Worm (Caenorhabditis elegans) whole organism, L2 larva: Measurements from ENCODE around the gene H04M03.3.
A peak's percentile ranks its signal among the peaks of the same experiment; 100 is the strongest.

Source experiments
- C34F6.9 ChIP-seq: fragments of 150-350 bp; optimal IDR thresholded peaks from 2 replicates; lab custom pipeline; 2014; ENCODE audit warnings: missing biosample characterization, missing genetic modification characterization
- F13H6.1 ChIP-seq: sonication (generic microtip); optimal IDR thresholded peaks from 2 replicates; lab custom pipeline; 2016; ENCODE audit warnings: missing genetic modification characterization, missing compliant biosample characterization
- alr-1 ChIP-seq: fragments of 150-350 bp; optimal IDR thresholded peaks from 2 replicates; lab custom pipeline; 2014; ENCODE audit warnings: missing biosample characterization, missing genetic modification characterization
- aly-2 ChIP-seq: fragments of 150-350 bp; optimal IDR thresholded peaks from 2 replicates; lab custom pipeline; 2014; ENCODE audit warnings: missing biosample characterization, missing genetic modification characterization
- blmp-1 ChIP-seq: sonication (generic microtip); optimal IDR thresholded peaks from 2 replicates; lab custom pipeline; 2017; ENCODE audit warnings: missing genetic modification characterization, mild to moderate bottlenecking, missing compliant biosample characterization, antibody characterized with exemption, moderate library complexity; ENCODE audit not compliant: insufficient read depth
- ceh-82 ChIP-seq: fragments of 150-350 bp; optimal IDR thresholded peaks from 2 replicates; lab custom pipeline; 2014; ENCODE audit warnings: missing biosample characterization, missing genetic modification characterization
- crh-2 ChIP-seq: sonication (generic microtip); optimal IDR thresholded peaks from 2 replicates; lab custom pipeline; 2017; ENCODE audit warnings: missing biosample characterization, missing genetic modification characterization
- dmd-4 ChIP-seq: sonication (generic microtip); optimal IDR thresholded peaks from 2 replicates; lab custom pipeline; 2017; ENCODE audit warnings: missing biosample characterization, missing genetic modification characterization
- egl-27 ChIP-seq: sonication (generic microtip); optimal IDR thresholded peaks from 3 replicates; lab custom pipeline; 2017; ENCODE audit warnings: missing biosample characterization, missing genetic modification reagents, missing genetic modification characterization
- fos-1 ChIP-seq: fragments of 150-350 bp; optimal IDR thresholded peaks from 2 replicates; lab custom pipeline; 2014; ENCODE audit warnings: missing biosample characterization, missing genetic modification characterization
- gmeb-1 ChIP-seq: fragments of 150-350 bp; optimal IDR thresholded peaks from 2 replicates; lab custom pipeline; 2014; ENCODE audit warnings: missing biosample characterization, missing genetic modification characterization
- lin-11 ChIP-seq: fragments of 150-350 bp; sonication (generic microtip); optimal IDR thresholded peaks from 2 replicates; lab custom pipeline; 2014; ENCODE audit warnings: missing biosample characterization, missing genetic modification characterization, inconsistent platforms, mixed read lengths
- lin-13 ChIP-seq: fragments of 150-350 bp; optimal IDR thresholded peaks from 2 replicates; lab custom pipeline; 2014; ENCODE audit warnings: missing biosample characterization, missing genetic modification reagents, missing genetic modification characterization
- lsy-2 ChIP-seq, 2 experiments: fragments of 150-350 bp in 1 of 2; sonication (generic microtip) in 1 of 2; optimal IDR thresholded peaks; 2 replicates each; lab custom pipeline; 2014 to 2017; ENCODE audit warnings: missing biosample characterization in 2 of 2, missing genetic modification characterization in 2 of 2
- nhr-11 ChIP-seq: fragments of 150-350 bp; optimal IDR thresholded peaks from 2 replicates; lab custom pipeline; 2014; ENCODE audit warnings: missing biosample characterization, missing genetic modification characterization
- nhr-129 ChIP-seq: fragments of 150-350 bp; optimal IDR thresholded peaks from 2 replicates; lab custom pipeline; 2014; ENCODE audit warnings: missing biosample characterization, missing genetic modification characterization
- nhr-23 ChIP-seq: fragments of 150-350 bp; optimal IDR thresholded peaks from 2 replicates; lab custom pipeline; 2014; ENCODE audit warnings: missing biosample characterization, missing genetic modification reagents, missing genetic modification characterization
- nhr-25 ChIP-seq: fragments of 150-350 bp; sonication (generic microtip); optimal IDR thresholded peaks from 3 replicates; lab custom pipeline; 2014; ENCODE audit warnings: missing biosample characterization, missing genetic modification characterization
- sma-3 ChIP-seq: sonication (generic microtip); optimal IDR thresholded peaks from 2 replicates; lab custom pipeline; 2016; ENCODE audit warnings: missing genetic modification reagents, missing genetic modification characterization, missing compliant biosample characterization
- sma-9 ChIP-seq, 2 experiments: fragments of 150-350 bp in 1 of 2; sonication (generic microtip) in 1 of 2; optimal IDR thresholded peaks; 2 replicates each; lab custom pipeline; 2014 to 2016; ENCODE audit warnings: missing genetic modification characterization in 2 of 2, mild to moderate bottlenecking in 1 of 2, missing biosample characterization in 1 of 2, missing compliant biosample characterization in 1 of 2, missing genetic modification reagents in 1 of 2, moderate library complexity in 1 of 2
- snpc-4 ChIP-seq: fragments of 150-350 bp; optimal IDR thresholded peaks from 2 replicates; lab custom pipeline; 2014; ENCODE audit warnings: missing biosample characterization, missing genetic modification characterization
- ztf-1 ChIP-seq: fragments of 200-800 bp; sonication (Bioruptor generic); conservative IDR thresholded peaks from 2 replicates; pipeline ENCODE4 v1.3.6; 2022; ENCODE audit warnings: missing genetic modification characterization, missing compliant biosample characterization
- ztf-4 ChIP-seq: fragments of 150-350 bp; optimal IDR thresholded peaks from 2 replicates; lab custom pipeline; 2014; ENCODE audit warnings: missing biosample characterization, missing genetic modification characterization

Gene H04M03.3

DNA sequence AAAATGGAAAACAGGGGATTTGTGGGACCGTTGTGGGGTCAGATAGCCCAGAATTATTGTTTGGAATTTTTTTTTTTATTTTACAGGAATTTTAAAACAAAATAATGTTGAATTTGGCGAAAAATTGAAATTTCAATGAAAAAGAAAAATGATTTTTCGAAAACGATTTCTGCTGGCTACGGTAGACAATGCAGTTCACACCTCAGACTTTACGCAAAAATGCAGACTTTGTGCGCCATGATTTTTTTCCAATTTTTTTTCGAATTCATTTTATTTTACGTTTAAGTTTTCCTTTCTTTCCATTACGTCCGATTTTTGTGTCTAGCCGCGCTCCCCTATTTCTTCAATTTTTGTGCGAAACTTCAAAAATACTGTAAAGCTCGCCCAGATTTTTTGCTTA, 48.5 kb downstream of the H04M03.3 start:
- TF ChIP-seq nhr-11, result no peak
- TF ChIP-seq lsy-2 (tag; optimal IDR thresholded peaks at IDR 0.05; lab: Kevin White, UChicago), result peak in 1 of 2 experiments; percentile 44

DNA sequence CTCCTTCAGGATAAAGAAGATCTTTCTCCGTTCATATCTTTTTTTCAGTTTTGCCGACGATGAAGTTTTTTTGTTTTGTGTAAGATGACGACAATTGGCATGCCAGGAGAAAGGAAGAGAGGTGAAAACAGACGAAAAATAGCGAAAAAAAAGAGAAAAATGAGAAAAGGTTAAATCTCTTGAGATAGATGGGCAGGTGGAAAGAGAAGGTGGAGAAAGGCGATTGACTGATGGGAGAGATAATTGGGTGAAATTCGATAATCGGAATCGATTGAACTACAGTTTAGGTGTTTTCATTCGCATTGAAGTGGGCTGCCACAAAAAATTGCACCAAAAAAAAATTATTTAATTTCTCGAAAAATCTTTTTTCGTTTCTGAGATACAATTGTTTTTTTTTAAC, 49.2 kb downstream of the H04M03.3 start:
- TF ChIP-seq lin-13 (GFP tag; lab: Kevin White, UChicago), result no peak
- TF ChIP-seq F13H6.1, result peak; percentile 42
- peak; percentile 90 for TF ChIP-seq blmp-1 (tag; lab: Kevin White, UChicago)
- TF ChIP-seq nhr-25 (tag; lab: Kevin White, UChicago), result peak; percentile 23
- TF ChIP-seq ztf-4 (tag; lab: Kevin White, UChicago), result no peak
- TF ChIP-seq crh-2, result no peak
- peak in 1 of 2 experiments; percentile 20 for TF ChIP-seq lsy-2 (tag; optimal IDR thresholded peaks at IDR 0.05; lab: Kevin White, UChicago)
- no peak for TF ChIP-seq nhr-23
- TF ChIP-seq aly-2, result no peak
- TF ChIP-seq alr-1, result no peak
- TF ChIP-seq ceh-82 (tag; lab: Kevin White, UChicago), result no peak
- TF ChIP-seq ztf-1 (GFP tag; lab: Robert Waterston, UW), result no peak
- no peak for TF ChIP-seq dmd-4 (tag; lab: Kevin White, UChicago)
- peak; percentile 50 for TF ChIP-seq nhr-129 (tag; lab: Kevin White, UChicago)
- peak; percentile 2 for TF ChIP-seq sma-9 (GFP tag; optimal IDR thresholded peaks at IDR 0.05; lab: Kevin White, UChicago)
- TF ChIP-seq sma-9 (tag; optimal IDR thresholded peaks at IDR 0.05; lab: Kevin White, UChicago), result no peak

DNA sequence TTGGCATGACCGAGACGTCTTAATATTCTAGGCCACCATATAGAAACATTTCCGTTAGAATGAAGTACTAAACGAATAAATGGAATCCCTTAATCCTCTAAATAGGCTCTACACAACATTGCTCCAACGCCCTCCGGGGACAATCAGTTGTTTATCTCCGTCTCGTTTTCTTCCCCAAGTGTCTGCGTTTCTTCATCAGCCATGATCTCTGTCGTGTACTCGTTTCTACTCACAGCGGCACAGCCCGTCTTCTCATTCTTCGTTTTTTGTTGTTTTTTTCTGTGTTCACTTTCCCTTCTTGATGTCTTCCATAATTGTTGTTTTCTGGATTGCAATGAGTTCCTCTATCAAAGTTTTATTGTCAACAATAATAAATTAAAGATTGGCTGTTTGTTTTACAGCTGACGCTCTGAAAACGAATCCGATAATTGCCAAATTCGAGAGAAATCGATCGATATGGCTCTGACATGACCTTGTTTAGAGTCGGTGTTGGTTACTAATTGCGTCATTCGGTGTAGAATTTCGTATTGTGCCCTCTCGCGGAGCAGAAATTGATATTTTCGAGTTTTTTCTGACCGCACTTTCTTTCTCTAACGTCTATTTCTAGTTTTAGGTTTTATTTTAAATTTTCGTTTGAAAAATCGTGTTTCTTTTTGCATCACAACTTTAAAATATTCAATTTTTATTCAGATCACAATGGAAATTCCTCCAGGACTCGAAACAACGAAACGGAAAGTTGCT, 50.0 kb downstream of the H04M03.3 start, which contains the start of gene pfkb-1.2:
Gene pfkb-1.2 (plus strand): TSS at position 691 of the 741 bp plus-strand sequence.
- TF ChIP-seq nhr-129 (tag; lab: Kevin White, UChicago), result no peak
- TF ChIP-seq fos-1, result no peak
- no peak for TF ChIP-seq lin-11
- TF ChIP-seq dmd-4 (tag; lab: Kevin White, UChicago), result no peak
- no peak for TF ChIP-seq snpc-4
- no peak for TF ChIP-seq sma-3
- TF ChIP-seq gmeb-1 (tag; lab: Kevin White, UChicago), result no peak
- TF ChIP-seq lsy-2 (tag; optimal IDR thresholded peaks at IDR 0.05; lab: Kevin White, UChicago), result peak in 1 of 2 experiments; percentile 14
- TF ChIP-seq C34F6.9 (tag; lab: Kevin White, UChicago), result peak; percentile 30
- TF ChIP-seq egl-27 (tag; lab: Kevin White, UChicago), result no peak
- TF ChIP-seq alr-1, result no peak
